Worm (Caenorhabditis elegans) whole organism, L1 larva: ENCODE data around the gene pha-4.

Experiments
- C04F5.9 ChIP-seq: sonication (generic microtip); optimal IDR thresholded peaks from 2 replicates; lab custom pipeline; 2016; ENCODE audit warnings: missing genetic modification characterization, missing compliant biosample characterization
- fos-1 ChIP-seq: fragments of 150-350 bp; optimal IDR thresholded peaks from 2 replicates; lab custom pipeline; 2014; ENCODE audit warnings: missing biosample characterization, missing genetic modification characterization
- mep-1 ChIP-seq: fragments of 150-350 bp; optimal IDR thresholded peaks from 2 replicates; lab custom pipeline; 2014; ENCODE audit warnings: missing biosample characterization, missing genetic modification characterization
- xbp-1 ChIP-seq: sonication (generic microtip); optimal IDR thresholded peaks from 2 replicates; lab custom pipeline; 2016; ENCODE audit warnings: missing genetic modification characterization, missing compliant biosample characterization
- ztf-11 ChIP-seq, 2 experiments: sonication (generic microtip); optimal IDR thresholded peaks; 2 replicates each; lab custom pipeline; 2016 to 2017; ENCODE audit warnings: missing genetic modification characterization in 2 of 2, missing biosample characterization in 1 of 2, missing compliant biosample characterization in 1 of 2
- ztf-4 ChIP-seq: fragments of 150-350 bp; optimal IDR thresholded peaks from 2 replicates; lab custom pipeline; 2014; ENCODE audit warnings: missing biosample characterization, missing genetic modification characterization

- TF ChIP-seq mep-1 (peak; percentile 56), ztf-11 (tag; optimal IDR thresholded peaks at IDR 0.05; lab: Kevin White, UChicago) (no peak), xbp-1 (peak; percentile 34), ztf-4 (tag; lab: Kevin White, UChicago) (peak; percentile 26), C04F5.9 (tag; lab: Kevin White, UChicago) (no peak), fos-1 (tag; lab: Kevin White, UChicago) (no peak)
These were observed 29.3 kb downstream of the pha-4 start for ce11 chrV:20782188-20782587.
